Worm (Caenorhabditis elegans) whole organism, L1 larva: Measurements from ENCODE around the gene E02H4.7.

ENCODE experiments used
- C04F5.9 ChIP-seq: sonication (generic microtip); optimal IDR thresholded peaks from 2 replicates; lab custom pipeline; 2016; ENCODE audit warnings: missing genetic modification characterization, missing compliant biosample characterization
- blmp-1 ChIP-seq: fragments of 150-350 bp; optimal IDR thresholded peaks from 2 replicates; lab custom pipeline; 2014; ENCODE audit warnings: missing biosample characterization, missing genetic modification characterization
- ceh-82 ChIP-seq, 3 experiments: fragments of 150-350 bp in 1 of 3; sonication (generic microtip) in 2 of 3; optimal IDR thresholded peaks; 2 replicates each; lab custom pipeline; 2014 to 2017; ENCODE audit warnings: missing biosample characterization in 3 of 3, missing genetic modification characterization in 3 of 3
- ces-1 ChIP-seq: fragments of 150-350 bp; optimal IDR thresholded peaks from 2 replicates; lab custom pipeline; 2014; ENCODE audit warnings: missing biosample characterization, missing genetic modification reagents, missing genetic modification characterization
- elt-3 ChIP-seq, 6 experiments: fragments of 150-350 bp in 1 of 6; sonication (generic microtip); optimal IDR thresholded peaks; 2 replicates each; lab custom pipeline; 2017 to 2018; ENCODE audit warnings: missing biosample characterization in 6 of 6, missing genetic modification characterization in 6 of 6, inconsistent platforms in 1 of 6
- fkh-8 ChIP-seq: sonication (generic microtip); optimal IDR thresholded peaks from 2 replicates; lab custom pipeline; 2016; ENCODE audit warnings: mild to moderate bottlenecking, missing genetic modification characterization, missing compliant biosample characterization
- fos-1 ChIP-seq: fragments of 150-350 bp; optimal IDR thresholded peaks from 2 replicates; lab custom pipeline; 2014; ENCODE audit warnings: missing biosample characterization, missing genetic modification characterization
- lin-13 ChIP-seq: fragments of 150-350 bp; optimal IDR thresholded peaks from 2 replicates; lab custom pipeline; 2014; ENCODE audit warnings: missing biosample characterization, missing genetic modification reagents, missing genetic modification characterization
- lin-15B ChIP-seq: fragments of 150-350 bp; sonication (generic microtip); optimal IDR thresholded peaks from 3 replicates; lab custom pipeline; 2014; ENCODE audit warnings: missing biosample characterization, missing genetic modification characterization
- lsy-2 ChIP-seq, 2 experiments: fragments of 150-350 bp; optimal IDR thresholded peaks; 2 replicates each; lab custom pipeline; 2014; ENCODE audit warnings: missing biosample characterization in 2 of 2, missing genetic modification characterization in 2 of 2
- mep-1 ChIP-seq: fragments of 150-350 bp; optimal IDR thresholded peaks from 2 replicates; lab custom pipeline; 2014; ENCODE audit warnings: missing biosample characterization, missing genetic modification characterization
- nhr-11 ChIP-seq: fragments of 150-350 bp; optimal IDR thresholded peaks from 2 replicates; lab custom pipeline; 2014; ENCODE audit warnings: missing biosample characterization, missing genetic modification characterization
- nhr-237 ChIP-seq: fragments of 150-350 bp; optimal IDR thresholded peaks from 2 replicates; lab custom pipeline; 2014; ENCODE audit warnings: missing biosample characterization, missing genetic modification characterization
- pqm-1 ChIP-seq: sonication (generic microtip); optimal IDR thresholded peaks from 3 replicates; lab custom pipeline; 2017; ENCODE audit warnings: missing biosample characterization, missing genetic modification characterization

ce11 chrX:14296559-14296958 is 40.5 kb downstream of the E02H4.7 start, which contains the start of gene madd-3:
- TF ChIP-seq fkh-8 (no peak), C04F5.9 (no peak), nhr-11 (no peak), lsy-2 (tag; optimal IDR thresholded peaks at IDR 0.05; lab: Kevin White, UChicago) (no peak), blmp-1 (no peak), pqm-1 (no peak), fos-1 (no peak), lin-13 (GFP tag; lab: Kevin White, UChicago) (no peak), lin-15B (tag; lab: Kevin White, UChicago) (no peak), elt-3 (tag; optimal IDR thresholded peaks at IDR 0.05; lab: Kevin White, UChicago) (no peak), ces-1 (GFP tag; lab: Kevin White, UChicago) (no peak), mep-1 (tag; lab: Kevin White, UChicago) (no peak), ceh-82 (tag; optimal IDR thresholded peaks at IDR 0.05; lab: Kevin White, UChicago) (no peak), nhr-237 (tag; lab: Kevin White, UChicago) (no peak)
